Worm (Caenorhabditis elegans) whole organism, mixed stage, embryonic: Measurements from ENCODE around the gene srsx-5.

ENCODE experiments used
- ceh-39 ChIP-seq: fragments of 150-350 bp; optimal IDR thresholded peaks from 2 replicates; lab custom pipeline; 2014; ENCODE audit warnings: missing biosample characterization, missing genetic modification characterization
- ceh-43 ChIP-seq: fragments of 200-800 bp; sonication (Bioruptor generic); optimal IDR thresholded peaks from 2 replicates; lab custom pipeline; 2018; ENCODE audit warnings: mild to moderate bottlenecking, missing genetic modification characterization, moderate library complexity, missing compliant biosample characterization
- ces-1 ChIP-seq: fragments of 150-350 bp; optimal IDR thresholded peaks from 2 replicates; lab custom pipeline; 2014; ENCODE audit warnings: missing biosample characterization, missing genetic modification reagents, missing genetic modification characterization
- cnd-1 ChIP-seq: fragments of 200-800 bp; sonication (Bioruptor generic); optimal IDR thresholded peaks from 2 replicates; lab custom pipeline; 2018; ENCODE audit warnings: mild to moderate bottlenecking, missing genetic modification characterization, missing compliant biosample characterization
- drap-1 ChIP-seq: fragments of 200-800 bp; sonication (Bioruptor generic); optimal IDR thresholded peaks from 3 replicates; lab custom pipeline; 2018; ENCODE audit warnings: mild to moderate bottlenecking, missing genetic modification characterization, missing compliant biosample characterization
- elt-3 ChIP-seq: fragments of 150-350 bp; optimal IDR thresholded peaks from 2 replicates; lab custom pipeline; 2014; ENCODE audit warnings: missing biosample characterization, missing genetic modification characterization
- ham-2 ChIP-seq: fragments of 200-800 bp; sonication (Bioruptor generic); optimal IDR thresholded peaks from 2 replicates; lab custom pipeline; 2018; ENCODE audit warnings: mild to moderate bottlenecking, missing genetic modification characterization, missing compliant biosample characterization
- hlh-1 ChIP-seq: fragments of 150-350 bp; optimal IDR thresholded peaks from 2 replicates; lab custom pipeline; 2014; ENCODE audit warnings: missing biosample characterization, missing genetic modification reagents, missing genetic modification characterization
- lin-13 ChIP-seq: fragments of 150-350 bp; optimal IDR thresholded peaks from 2 replicates; lab custom pipeline; 2014; ENCODE audit warnings: missing biosample characterization, missing genetic modification characterization
- lsy-2 ChIP-seq: fragments of 150-350 bp; optimal IDR thresholded peaks from 2 replicates; lab custom pipeline; 2014; ENCODE audit warnings: missing biosample characterization, missing genetic modification characterization
- mep-1 ChIP-seq: fragments of 150-350 bp; optimal IDR thresholded peaks from 2 replicates; lab custom pipeline; 2017; ENCODE audit warnings: missing biosample characterization, missing genetic modification reagents, missing genetic modification characterization, inconsistent platforms
- mls-2 ChIP-seq: sonication (generic microtip); optimal IDR thresholded peaks from 2 replicates; lab custom pipeline; 2016; ENCODE audit warnings: mild to moderate bottlenecking, missing genetic modification characterization, moderate library complexity, missing compliant biosample characterization
- nhr-2 ChIP-seq: fragments of 150-350 bp; optimal IDR thresholded peaks from 2 replicates; lab custom pipeline; 2014; ENCODE audit warnings: missing biosample characterization, missing genetic modification characterization
- nhr-237 ChIP-seq: fragments of 150-350 bp; optimal IDR thresholded peaks from 2 replicates; lab custom pipeline; 2014; ENCODE audit warnings: missing biosample characterization, missing genetic modification characterization
- sem-2 ChIP-seq: fragments of 200-800 bp; sonication (Bioruptor generic); optimal IDR thresholded peaks from 2 replicates; lab custom pipeline; 2018; ENCODE audit warnings: mild to moderate bottlenecking, missing genetic modification characterization, missing compliant biosample characterization
- snpc-4 ChIP-seq: fragments of 150-350 bp; optimal IDR thresholded peaks from 2 replicates; lab custom pipeline; 2014; ENCODE audit warnings: missing biosample characterization, missing genetic modification characterization
- sptf-1 ChIP-seq: sonication (generic microtip); optimal IDR thresholded peaks from 2 replicates; lab custom pipeline; 2017; ENCODE audit warnings: mild to moderate bottlenecking, missing genetic modification characterization, moderate library complexity, missing compliant biosample characterization

The srsx-5 gene

DNA sequence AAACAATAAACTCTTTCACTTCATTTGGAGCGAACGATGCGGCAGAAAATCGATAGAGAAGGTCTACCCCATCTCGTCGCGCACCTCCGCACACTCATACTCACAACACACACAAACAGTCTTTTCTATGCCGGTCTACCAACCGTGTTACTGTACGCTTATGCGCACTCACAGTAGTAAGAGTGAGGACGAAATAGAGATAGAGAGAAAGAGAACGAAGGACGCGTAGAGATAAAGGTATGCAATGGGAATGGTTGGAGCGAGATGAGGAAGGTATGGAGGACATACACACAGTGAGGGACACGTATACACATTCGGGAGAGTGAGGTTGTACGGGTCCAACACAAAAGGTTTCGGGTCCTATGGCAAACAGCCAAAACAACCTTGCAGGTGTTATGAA is 50.0 kb downstream of the srsx-5 start:
- peak; percentile 46 for TF ChIP-seq sptf-1 (tag; lab: Kevin White, UChicago)
- TF ChIP-seq ces-1 (GFP tag; lab: Kevin White, UChicago), result no peak
- no peak for TF ChIP-seq elt-3
- no peak for TF ChIP-seq lin-13 (tag; lab: Kevin White, UChicago)
- TF ChIP-seq ceh-39 (tag; lab: Kevin White, UChicago), result peak; percentile 76
- TF ChIP-seq cnd-1, result peak; percentile 45
- TF ChIP-seq hlh-1, result no peak
- TF ChIP-seq ceh-43 (GFP tag; lab: Kevin White, UChicago), result no peak
- TF ChIP-seq nhr-237, result peak; percentile 9
- no peak for TF ChIP-seq snpc-4 (tag; lab: Kevin White, UChicago)
- TF ChIP-seq nhr-2 (tag; lab: Kevin White, UChicago), result peak; percentile 98
- no peak for TF ChIP-seq sem-2 (GFP tag; lab: Kevin White, UChicago)
- peak; percentile 47 for TF ChIP-seq ham-2
- no peak for TF ChIP-seq mep-1 (tag; lab: Kevin White, UChicago)
- TF ChIP-seq drap-1 (GFP tag; lab: Kevin White, UChicago), result peak; percentile 55
- TF ChIP-seq lsy-2, result peak; percentile 51
- peak; percentile 14 for TF ChIP-seq mls-2 (tag; lab: Kevin White, UChicago)
